Fruit fly (Drosophila melanogaster): ENCODE results near the gene CG32284.

The CG32284 gene

DNA sequence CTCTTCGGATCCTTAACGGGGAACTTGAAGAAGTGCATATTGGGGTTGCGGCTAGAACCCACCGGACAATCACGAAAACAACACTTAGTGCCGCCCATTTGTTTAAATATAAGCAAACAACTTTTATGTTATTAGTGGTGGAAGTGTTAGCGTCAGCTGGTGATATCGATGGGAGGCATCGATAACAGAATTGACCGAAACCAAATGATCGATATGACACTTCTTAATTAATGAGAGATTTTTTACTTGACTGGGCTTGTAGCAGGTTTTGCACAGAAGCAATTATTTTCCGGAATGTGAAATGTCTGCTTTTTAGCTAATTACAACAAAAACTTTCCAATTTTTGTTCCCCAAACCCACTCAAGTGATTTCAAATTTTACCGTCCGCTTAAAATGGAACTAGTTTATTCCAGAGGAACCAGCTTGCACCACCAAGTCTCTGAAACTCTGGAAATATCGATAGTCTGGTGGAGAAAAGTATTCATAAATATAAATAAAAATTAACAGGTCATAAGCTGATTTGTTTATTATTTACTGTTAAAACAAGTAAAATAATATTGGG lies 6.0 kb downstream of the CG32284 start, which contains the start of gene CG14965:
Gene CG14965, minus strand, starts transcription at position 159 of the 562 bp plus-strand sequence.
- no peak for TF ChIP-seq h (optimal IDR thresholded peaks at IDR 0.05)
- no peak for TF ChIP-seq insv (optimal IDR thresholded peaks at IDR 0.05)
- TF ChIP-seq psq (optimal IDR thresholded peaks at IDR 0.05) = no peak
- TF ChIP-seq Sin3A (optimal IDR thresholded peaks at IDR 0.05) = no peak
- no peak for TF ChIP-seq ttk (optimal IDR thresholded peaks at IDR 0.05)
- TF ChIP-seq Myc (optimal IDR thresholded peaks at IDR 0.05) = no peak

DNA sequence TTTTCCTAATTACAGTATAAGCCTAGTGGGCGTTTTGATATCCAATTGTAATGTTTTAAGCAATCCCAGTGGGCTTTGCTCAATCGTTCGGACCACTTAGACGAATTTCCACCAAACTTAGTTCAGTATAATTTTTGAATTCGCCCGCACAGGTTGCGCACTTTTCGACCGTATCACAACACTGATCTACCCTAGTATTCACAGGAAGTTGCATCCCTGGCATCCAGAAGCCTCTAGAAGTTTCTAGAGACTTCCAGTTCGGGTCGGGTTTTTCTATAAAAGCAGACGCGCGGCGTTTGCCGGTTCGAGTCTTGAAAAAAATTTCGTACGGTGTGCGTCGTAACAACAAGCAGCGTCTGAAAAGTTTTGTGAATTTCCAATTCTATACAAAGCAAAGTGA lies 6.4 kb downstream of the CG32284 start, which contains the start of gene Hsp83:
Gene Hsp83, plus strand, starts transcription at position 58 of the 400 bp plus-strand sequence.
- TF ChIP-seq insv (optimal IDR thresholded peaks at IDR 0.05) = peak; percentile 70
- TF ChIP-seq psq (optimal IDR thresholded peaks at IDR 0.05) = no peak

DNA sequence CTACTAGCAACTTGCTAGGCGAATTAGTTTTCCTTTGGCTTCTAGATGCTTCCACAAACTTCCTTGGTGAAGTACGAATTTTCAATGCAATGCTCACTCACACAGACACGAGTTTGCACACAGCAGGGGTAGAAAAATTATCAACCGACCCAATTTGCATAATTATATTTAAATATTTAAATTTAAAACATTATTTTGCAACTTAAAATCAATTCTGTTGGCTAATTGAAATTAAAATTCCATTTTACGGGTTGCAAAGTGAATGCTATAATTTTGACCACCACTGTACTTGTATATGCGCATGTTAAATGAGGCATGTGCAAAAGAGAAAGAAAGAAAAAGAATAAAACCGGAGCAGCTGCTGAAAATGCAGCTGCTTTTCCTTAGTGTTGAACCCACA lies 7.6 kb downstream of the CG32284 start:
- TF ChIP-seq Myc (optimal IDR thresholded peaks at IDR 0.05) (no peak), h (optimal IDR thresholded peaks at IDR 0.05) (no peak), Sin3A (optimal IDR thresholded peaks at IDR 0.05) (no peak), psq (optimal IDR thresholded peaks at IDR 0.05) (no peak), ttk (optimal IDR thresholded peaks at IDR 0.05) (no peak), insv (optimal IDR thresholded peaks at IDR 0.05) (no peak)

DNA sequence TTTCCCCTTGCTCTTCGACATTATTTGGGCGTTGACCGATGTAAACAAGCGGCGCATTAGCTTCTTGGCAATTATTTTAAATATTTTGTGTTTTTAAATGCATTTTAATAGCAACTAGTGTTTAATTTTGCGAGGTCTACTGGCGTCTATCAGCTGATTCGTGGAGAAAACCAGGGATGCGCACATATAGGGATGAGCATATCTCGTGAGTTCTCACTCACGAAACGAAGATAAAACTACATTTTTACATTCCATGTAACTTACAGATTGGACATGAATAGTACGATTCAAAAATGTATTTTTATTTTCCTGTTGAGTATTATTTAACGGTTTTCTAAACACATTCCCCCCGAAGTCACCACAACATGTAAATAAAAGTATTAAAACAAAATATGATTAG lies 11.0 kb downstream of the CG32284 start, which contains the start of gene CG14966:
Gene CG14966, minus strand, starts transcription at position 168 of the 400 bp plus-strand sequence.
- TF ChIP-seq Myc (optimal IDR thresholded peaks at IDR 0.05) = no peak
- TF ChIP-seq psq (optimal IDR thresholded peaks at IDR 0.05) = no peak
- no peak for TF ChIP-seq h (optimal IDR thresholded peaks at IDR 0.05)
- no peak for TF ChIP-seq insv (optimal IDR thresholded peaks at IDR 0.05)
- TF ChIP-seq ttk (optimal IDR thresholded peaks at IDR 0.05) = no peak
- TF ChIP-seq Sin3A (optimal IDR thresholded peaks at IDR 0.05) = no peak

DNA sequence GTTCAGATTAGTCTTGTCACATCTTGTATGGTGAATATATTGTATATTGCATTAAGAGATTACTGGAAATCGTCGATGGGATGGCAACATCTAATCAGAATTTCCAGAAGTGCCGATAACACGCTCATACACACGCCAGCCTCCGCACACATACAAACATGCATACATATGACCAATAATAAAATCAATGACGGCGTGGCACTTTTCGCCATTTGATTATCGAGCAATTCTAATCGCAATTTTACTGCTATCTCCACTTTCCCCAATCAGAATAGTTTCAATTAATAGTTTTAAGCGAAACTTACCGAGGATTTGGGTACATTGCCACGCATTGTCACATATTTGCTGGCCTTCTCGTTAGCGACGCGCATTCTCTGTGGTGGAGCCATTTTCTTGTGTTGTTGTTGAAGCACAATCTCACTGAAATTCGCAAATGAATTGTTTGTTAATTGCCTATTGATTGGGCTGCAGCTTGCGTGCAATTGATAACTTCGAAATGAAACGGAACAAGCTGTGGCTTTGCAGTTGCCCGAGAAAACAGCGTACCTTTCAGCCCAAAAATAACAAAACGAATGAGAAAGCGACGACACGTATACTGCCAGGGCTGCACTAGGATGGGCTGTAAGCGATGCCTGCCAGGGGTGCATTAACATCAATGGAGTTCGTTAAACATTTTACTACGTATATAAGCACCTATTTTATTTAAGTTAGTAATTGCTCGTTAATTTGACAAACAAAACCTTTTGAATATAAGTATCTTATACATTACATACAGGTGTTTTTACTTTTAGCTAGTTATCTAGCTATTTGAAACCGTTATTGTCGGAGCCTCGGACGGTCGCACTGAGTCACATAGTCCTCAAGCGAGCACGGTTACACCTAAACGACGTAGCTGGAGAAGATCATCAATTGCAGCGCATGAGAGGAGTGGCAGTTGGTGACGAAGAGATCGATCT lies 12.3 kb downstream of the CG32284 start, which contains the start of the genes CG32276 and gry:
Gene CG32276, minus strand, starts transcription at position 601 of the 956 bp plus-strand sequence.
Gene gry, plus strand, starts transcription at position 644 of the 956 bp plus-strand sequence.
- TF ChIP-seq insv (optimal IDR thresholded peaks at IDR 0.05) (no peak), ttk (optimal IDR thresholded peaks at IDR 0.05) (no peak), h (optimal IDR thresholded peaks at IDR 0.05) (no peak), psq (optimal IDR thresholded peaks at IDR 0.05) (no peak), Myc (optimal IDR thresholded peaks at IDR 0.05) (no peak), Sin3A (optimal IDR thresholded peaks at IDR 0.05) (no peak)

DNA sequence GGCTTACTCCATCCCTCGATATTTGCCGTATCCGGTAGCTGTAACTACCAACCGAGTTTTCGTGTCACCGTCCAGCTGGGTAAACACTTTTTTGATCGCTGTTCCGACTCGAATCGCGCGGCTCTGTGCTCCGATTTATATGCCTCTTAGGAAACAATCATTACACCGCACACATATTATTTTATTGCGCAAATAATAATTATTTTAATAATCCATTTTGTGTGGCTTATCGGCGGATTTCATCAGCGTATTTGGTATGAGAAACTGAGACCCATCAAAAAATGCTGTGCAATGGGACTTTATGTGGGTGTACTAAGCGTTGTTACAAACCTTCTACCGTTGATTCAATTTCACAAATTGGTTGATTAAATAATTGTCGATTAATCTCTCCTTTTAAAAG lies 16.6 kb downstream of the CG32284 start, which contains the start of gene CG32271:
Gene CG32271, minus strand, starts transcription at position 101 of the 400 bp plus-strand sequence.
- TF ChIP-seq Myc (optimal IDR thresholded peaks at IDR 0.05) (no peak), ttk (optimal IDR thresholded peaks at IDR 0.05) (no peak), Sin3A (optimal IDR thresholded peaks at IDR 0.05) (no peak), h (optimal IDR thresholded peaks at IDR 0.05) (no peak), insv (optimal IDR thresholded peaks at IDR 0.05) (no peak), psq (optimal IDR thresholded peaks at IDR 0.05) (no peak)

DNA sequence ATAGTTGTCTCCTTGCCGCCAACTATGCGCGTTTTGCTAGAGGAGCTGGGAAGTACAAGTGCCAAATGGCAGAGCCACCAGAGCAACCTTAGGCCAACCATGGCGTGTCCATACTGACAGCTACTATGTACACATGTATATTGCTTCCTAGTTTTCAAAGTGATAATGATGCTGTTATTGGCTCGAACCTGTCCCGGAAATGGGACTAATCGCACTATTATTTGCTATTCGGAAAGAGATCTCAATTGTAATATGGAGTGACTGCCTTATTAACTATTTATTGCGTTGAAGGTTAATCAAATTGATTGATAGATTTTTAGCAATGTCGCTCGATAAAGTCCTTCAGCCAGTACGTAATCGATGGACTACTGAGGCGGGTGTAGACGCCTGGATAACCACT lies 17.9 kb downstream of the CG32284 start, which contains the start of gene CG33159:
Gene CG33159, minus strand, starts transcription at position 101 of the 400 bp plus-strand sequence.
- TF ChIP-seq Myc (optimal IDR thresholded peaks at IDR 0.05) (no peak), psq (optimal IDR thresholded peaks at IDR 0.05) (no peak), insv (optimal IDR thresholded peaks at IDR 0.05) (no peak), h (optimal IDR thresholded peaks at IDR 0.05) (no peak), Sin3A (optimal IDR thresholded peaks at IDR 0.05) (no peak), ttk (optimal IDR thresholded peaks at IDR 0.05) (no peak)

DNA sequence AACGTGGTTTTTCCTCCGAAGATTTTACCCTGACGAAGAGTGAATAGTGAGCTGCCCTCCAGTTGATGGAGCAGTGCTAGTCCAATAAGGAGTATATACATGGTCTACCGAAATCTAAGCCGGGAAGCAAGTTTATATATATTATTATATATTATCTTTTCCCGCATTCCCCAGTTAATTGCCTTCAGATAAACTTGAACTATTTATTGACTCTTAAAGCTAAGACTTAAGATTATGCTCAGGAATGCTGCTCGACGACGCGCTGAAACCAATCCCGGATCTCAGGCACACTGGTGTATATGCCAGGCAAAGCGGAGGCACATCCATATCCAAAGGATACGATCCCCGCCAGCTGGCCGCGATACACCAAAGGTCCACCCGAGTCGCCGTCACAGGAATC lies 18.9 kb downstream of the CG32284 start, which contains the start of gene CG32277:
Gene CG32277, minus strand, starts transcription at position 101 of the 400 bp plus-strand sequence.
- TF ChIP-seq Myc (optimal IDR thresholded peaks at IDR 0.05) (no peak), psq (optimal IDR thresholded peaks at IDR 0.05) (no peak), insv (optimal IDR thresholded peaks at IDR 0.05) (no peak), ttk (optimal IDR thresholded peaks at IDR 0.05) (no peak), h (optimal IDR thresholded peaks at IDR 0.05) (no peak), Sin3A (optimal IDR thresholded peaks at IDR 0.05) (no peak)

DNA sequence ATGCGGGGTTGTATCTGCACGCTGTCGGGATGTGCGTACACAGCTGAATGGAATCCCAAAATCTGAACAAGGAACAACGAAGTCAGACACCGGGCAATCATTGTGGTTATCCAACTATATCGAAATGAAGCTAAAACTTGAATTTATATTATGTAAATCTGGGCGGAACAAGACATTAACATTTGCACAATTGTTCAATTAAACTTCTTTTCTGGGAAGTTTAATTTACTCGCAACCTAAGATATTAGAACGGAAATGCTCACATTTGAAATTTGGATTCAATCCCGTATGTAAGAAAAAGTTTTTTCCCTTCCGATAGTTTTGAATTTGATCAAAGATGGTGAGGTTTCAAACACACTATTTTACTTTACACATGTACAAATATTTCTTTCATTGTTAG lies 19.8 kb downstream of the CG32284 start, which contains the start of gene CG33160:
Gene CG33160, minus strand, starts transcription at position 101 of the 400 bp plus-strand sequence.
- TF ChIP-seq Sin3A (optimal IDR thresholded peaks at IDR 0.05) (no peak), h (optimal IDR thresholded peaks at IDR 0.05) (no peak), psq (optimal IDR thresholded peaks at IDR 0.05) (no peak), insv (optimal IDR thresholded peaks at IDR 0.05) (no peak), ttk (optimal IDR thresholded peaks at IDR 0.05) (no peak), Myc (optimal IDR thresholded peaks at IDR 0.05) (no peak)

DNA sequence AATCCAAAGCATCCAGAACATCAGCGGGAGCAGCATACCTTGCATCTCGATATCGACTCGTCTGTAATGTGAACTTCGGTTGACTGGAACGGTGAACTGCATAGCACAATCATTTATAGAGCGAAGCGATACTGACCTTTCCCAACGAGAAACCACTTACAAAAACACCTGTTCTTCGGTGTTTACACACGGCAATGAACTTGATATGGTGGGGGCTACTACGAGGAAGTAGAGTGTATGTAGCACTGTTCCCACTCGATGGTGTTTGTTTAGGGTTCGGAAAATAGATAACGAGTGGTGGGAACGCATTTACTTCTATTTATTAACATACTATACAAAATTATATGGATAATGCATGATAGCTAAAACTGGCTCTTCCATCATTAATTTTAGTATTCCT lies 22.4 kb downstream of the CG32284 start, which contains the start of the genes CG32269 and CG32270:
Gene CG32269, minus strand, starts transcription at position 91 of the 400 bp plus-strand sequence.
Gene CG32270, minus strand, starts transcription at position 91 of the 400 bp plus-strand sequence.
- TF ChIP-seq insv (optimal IDR thresholded peaks at IDR 0.05) = no peak
- no peak for TF ChIP-seq ttk (optimal IDR thresholded peaks at IDR 0.05)
- TF ChIP-seq h (optimal IDR thresholded peaks at IDR 0.05) = no peak
- TF ChIP-seq psq (optimal IDR thresholded peaks at IDR 0.05) = no peak
- TF ChIP-seq Myc (optimal IDR thresholded peaks at IDR 0.05) = no peak
- TF ChIP-seq Sin3A (optimal IDR thresholded peaks at IDR 0.05) = no peak

DNA sequence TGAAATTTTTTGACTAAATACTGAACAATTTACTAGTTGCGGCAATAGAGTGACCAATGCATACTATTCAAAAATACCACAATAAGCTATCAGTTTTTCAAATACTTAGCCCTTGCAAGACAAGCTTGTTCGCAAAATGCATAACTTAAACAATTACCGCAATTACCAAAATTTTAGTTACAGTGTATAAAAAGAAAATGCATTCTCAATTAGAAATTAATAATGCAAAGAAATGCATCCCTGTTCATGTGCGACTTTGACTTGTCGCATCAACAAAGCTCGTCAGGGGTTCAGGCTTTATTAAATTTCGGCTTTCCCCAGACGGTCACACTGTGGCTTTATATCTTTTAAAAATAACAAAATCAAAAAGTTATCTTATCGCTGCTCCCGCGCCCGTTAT lies 32.4 kb downstream of the CG32284 start, which contains the start of the genes hob and nSMase:
Gene hob, minus strand, starts transcription at position 62 of the 400 bp plus-strand sequence.
Gene nSMase, plus strand, starts transcription at position 298 of the 400 bp plus-strand sequence.
- TF ChIP-seq insv (optimal IDR thresholded peaks at IDR 0.05) (no peak), ttk (optimal IDR thresholded peaks at IDR 0.05) (no peak), psq (optimal IDR thresholded peaks at IDR 0.05) (no peak), h (optimal IDR thresholded peaks at IDR 0.05) (no peak), Sin3A (optimal IDR thresholded peaks at IDR 0.05) (no peak), Myc (optimal IDR thresholded peaks at IDR 0.05) (no peak)
